Worm (Caenorhabditis elegans): Measurements from ENCODE around the gene eor-1.

eor-1 gene

DNA sequence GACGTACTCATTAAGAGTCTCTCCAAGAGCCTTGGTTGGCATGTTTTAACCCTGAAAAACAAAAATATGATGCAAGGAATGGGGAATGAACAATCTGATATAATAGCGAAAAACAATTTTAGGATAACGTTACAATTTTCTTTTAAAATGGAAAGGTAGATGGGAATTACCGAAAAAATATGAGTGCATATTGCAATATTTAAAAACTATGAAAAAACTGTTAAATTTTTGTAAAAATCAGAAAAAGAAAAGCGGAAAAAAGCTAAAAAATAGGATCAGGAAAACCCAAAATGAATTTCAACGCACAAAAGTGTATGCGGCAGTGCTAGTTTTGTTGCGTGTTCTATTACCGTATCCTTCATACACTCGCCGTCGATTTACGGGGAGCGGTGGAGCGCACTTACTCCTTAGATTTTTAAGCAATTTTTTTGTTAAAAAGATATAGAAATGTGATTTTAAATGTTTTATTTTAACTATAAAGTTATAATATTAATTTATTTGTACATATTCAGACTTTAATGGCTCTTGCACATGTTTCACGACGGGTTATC is 49.2 kb downstream of the eor-1 start, which contains the start of the genes rpl-20 and Y17G9B.5 (continued):
- TF ChIP-seq ceh-100 (GFP tag; IDR thresholded peaks at IDR 0.05) (peak; percentile 94), lsl-1 (GFP tag; optimal IDR thresholded peaks at IDR 0.05) (peak; percentile 100), nhr-27 (tag; optimal IDR thresholded peaks at IDR 0.05) (peak; percentile 96), zim-3 (tag; optimal IDR thresholded peaks at IDR 0.05) (peak; percentile 84), T07F8.4 (tag; optimal IDR thresholded peaks at IDR 0.05) (peak; percentile 92), sea-2 (GFP tag; IDR thresholded peaks at IDR 0.05) (peak; percentile 91), Y53F4B.3 (GFP tag; IDR thresholded peaks at IDR 0.05) (peak; percentile 91), ztf-18 (tag; optimal IDR thresholded peaks at IDR 0.05) (peak; percentile 95), hlh-12 (tag; optimal IDR thresholded peaks at IDR 0.05) (no peak), C06A6.2 (GFP tag; conservative IDR thresholded peaks at IDR 0.05) (peak; percentile 99), attf-3 (GFP tag; conservative IDR thresholded peaks at IDR 0.05) (peak; percentile 87), Y67H2A.10 (GFP tag; conservative IDR thresholded peaks at IDR 0.05) (peak; percentile 96), F57A8.1 (GFP tag; optimal IDR thresholded peaks at IDR 0.05) (peak; percentile 84), T26A5.8 (tag; optimal IDR thresholded peaks at IDR 0.05) (peak; percentile 69), madf-10 (tag; optimal IDR thresholded peaks at IDR 0.05) (peak; percentile 97), fkh-3 (tag; optimal IDR thresholded peaks at IDR 0.05) (peak; percentile 82), snpc-1.3 (tag; optimal IDR thresholded peaks at IDR 0.05; ENCODE audit: insufficient read depth) (peak; percentile 99), nfya-1 (tag; optimal IDR thresholded peaks at IDR 0.05; ENCODE audit: borderline replicate concordance, insufficient read depth) (no peak), lin-35 (GFP tag; optimal IDR thresholded peaks at IDR 0.05) (peak; percentile 49 to 100 (median 90)), unc-130 (GFP tag; optimal IDR thresholded peaks at IDR 0.05) (peak; percentile 98), rpc-1 (optimal IDR thresholded peaks at IDR 0.05) (peak; percentile 45), rpc-1 (tag; optimal IDR thresholded peaks at IDR 0.05) (peak; percentile 14), zfh-2 (GFP tag; conservative IDR thresholded peaks at IDR 0.05) (peak; percentile 72), ama-1 (optimal IDR thresholded peaks at IDR 0.05) (peak; percentile 50), ama-1 (GFP tag; optimal IDR thresholded peaks at IDR 0.05) (peak; percentile 71 to 88), egrh-3 (GFP tag; IDR thresholded peaks at IDR 0.05) (peak; percentile 82), hlh-26 (GFP tag; conservative IDR thresholded peaks at IDR 0.05) (no peak), mel-28 (tag; optimal IDR thresholded peaks at IDR 0.05; ENCODE audit: borderline replicate concordance) (peak; percentile 90), B0336.3 (GFP tag; IDR thresholded peaks at IDR 0.05) (peak; percentile 100), xnd-1 (tag; optimal IDR thresholded peaks at IDR 0.05) (peak; percentile 92), F23B12.7 (tag; optimal IDR thresholded peaks at IDR 0.05; ENCODE audit: insufficient read depth) (peak; percentile 99), B0261.1 (tag; optimal IDR thresholded peaks at IDR 0.05) (peak; percentile 47), Y95B8A.8 (GFP tag; IDR thresholded peaks at IDR 0.05) (peak; percentile 100), ztf-3 (GFP tag; optimal IDR thresholded peaks at IDR 0.05) (peak; percentile 98), tlf-1 (GFP tag; optimal IDR thresholded peaks at IDR 0.05) (peak; percentile 100), nhr-120 (GFP tag; IDR thresholded peaks at IDR 0.05) (peak; percentile 96), dpl-1 (GFP tag; optimal IDR thresholded peaks at IDR 0.05) (peak; percentile 96), mxl-1 (tag; optimal IDR thresholded peaks at IDR 0.05) (no peak), nhr-179 (tag; optimal IDR thresholded peaks at IDR 0.05) (no peak), gei-17 (GFP tag; optimal IDR thresholded peaks at IDR 0.05) (peak; percentile 94), ekl-4 (GFP tag; IDR thresholded peaks at IDR 0.05) (peak; percentile 99), unc-62 (GFP tag; optimal IDR thresholded peaks at IDR 0.05) (peak; percentile 32), ceh-79 (tag; optimal IDR thresholded peaks at IDR 0.05) (peak; percentile 90), egl-18 (GFP tag; IDR thresholded peaks at IDR 0.05) (peak; percentile 98), lin-26 (GFP tag; IDR thresholded peaks at IDR 0.05) (peak; percentile 90), F39B2.1 (GFP tag; IDR thresholded peaks at IDR 0.05) (peak; percentile 92), bed-1 (GFP tag; IDR thresholded peaks at IDR 0.05) (0 out of 2 replicates have a peak, but pooled peaks have one; percentile 85), lin-40 (tag; optimal IDR thresholded peaks at IDR 0.05) (peak; percentile 99), efl-1 (GFP tag; optimal IDR thresholded peaks at IDR 0.05) (peak; percentile 93)

All from whole organism, young adult.